Worm (Caenorhabditis elegans) whole organism, midembryonic: ENCODE measurements around the gene msp-33.
"Not testable (repeated sequence)": the region's sequence is repeated elsewhere in the genome, so short reads cannot be mapped to it uniquely, and the experiment has no call there.

Experiments used
- T22C8.4 ChIP-seq: fragments of 200-800 bp; sonication (Bioruptor generic); IDR thresholded peaks from 2 replicates; pipeline ENCODE4 v1.3.6; 2022; ENCODE audit warnings: missing genetic modification characterization, missing compliant biosample characterization
- cog-1 ChIP-seq: sonication (generic microtip); optimal IDR thresholded peaks from 2 replicates; lab custom pipeline; 2016; ENCODE audit warnings: missing genetic modification characterization, missing compliant biosample characterization
- flt-1 ChIP-seq: fragments of 200-800 bp; sonication (Bioruptor generic); IDR thresholded peaks from 2 replicates; pipeline ENCODE4 v1.3.6; 2022; ENCODE audit warnings: missing genetic modification characterization, missing compliant biosample characterization
- klf-2 ChIP-seq: fragments of 200-800 bp; sonication (Bioruptor generic); conservative IDR thresholded peaks from 2 replicates; pipeline ENCODE4 v1.3.6; 2022; ENCODE audit warnings: missing genetic modification reagents, missing genetic modification characterization, missing compliant biosample characterization
- med-1 ChIP-seq: sonication (generic microtip); optimal IDR thresholded peaks from 2 replicates; lab custom pipeline; 2017; ENCODE audit warnings: missing genetic modification characterization, mild to moderate bottlenecking, missing compliant biosample characterization, antibody characterized with exemption, missing genetic modification reagents; ENCODE audit not compliant: insufficient read depth
- ref-1 ChIP-seq: fragments of 200-800 bp; sonication (Bioruptor generic); conservative IDR thresholded peaks from 2 replicates; pipeline ENCODE4 v1.3.6; 2022; ENCODE audit warnings: missing genetic modification reagents, missing genetic modification characterization, missing compliant biosample characterization
- tab-1 ChIP-seq: fragments of 200-800 bp; sonication (Bioruptor generic); IDR thresholded peaks from 2 replicates; pipeline ENCODE4 v1.3.6; 2022; ENCODE audit warnings: missing genetic modification characterization, missing compliant biosample characterization
- ztf-23 ChIP-seq: fragments of 200-800 bp; sonication (Bioruptor generic); IDR thresholded peaks from 2 replicates; pipeline ENCODE4 v1.3.6; 2022; ENCODE audit warnings: missing genetic modification reagents, missing genetic modification characterization, missing compliant biosample characterization
- ztf-29 ChIP-seq: fragments of 200-800 bp; sonication (Bioruptor generic); IDR thresholded peaks from 2 replicates; pipeline ENCODE4 v1.3.6; 2022; ENCODE audit warnings: missing genetic modification reagents, missing genetic modification characterization, missing compliant biosample characterization

Gene msp-33

DNA sequence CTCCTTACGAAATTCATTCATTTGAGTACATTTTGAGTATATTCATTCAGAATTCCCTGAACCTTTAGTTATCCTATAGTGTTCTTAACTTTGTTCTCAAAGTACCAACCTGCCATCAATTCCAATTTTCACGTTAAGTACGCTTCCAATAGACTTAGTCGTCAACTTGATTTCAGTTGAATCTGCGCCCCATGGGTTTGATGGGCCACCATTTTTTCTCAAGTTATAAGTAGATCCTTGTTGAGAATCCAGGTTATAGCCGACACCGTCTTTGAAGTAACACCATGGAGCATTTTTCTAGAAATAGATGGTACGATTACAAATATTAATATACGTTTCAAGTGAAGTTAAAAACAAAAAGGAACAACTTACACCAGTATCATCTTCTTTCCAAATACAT, 32.2 kb upstream of the msp-33 start:
- TF ChIP-seq cog-1 (tag; lab: Kevin White, UChicago) (no peak), T22C8.4 (GFP tag; lab: Robert Waterston, UW) (no peak), ztf-23 (GFP tag; lab: Robert Waterston, UW) (no peak), med-1 (GFP tag; lab: Kevin White, UChicago) (no peak), ref-1 (GFP tag; lab: Robert Waterston, UW) (no peak), tab-1 (GFP tag; lab: Robert Waterston, UW) (no peak), flt-1 (GFP tag; lab: Robert Waterston, UW) (no peak), ztf-29 (GFP tag; lab: Robert Waterston, UW) (no peak), klf-2 (GFP tag; lab: Robert Waterston, UW) (no peak)

DNA sequence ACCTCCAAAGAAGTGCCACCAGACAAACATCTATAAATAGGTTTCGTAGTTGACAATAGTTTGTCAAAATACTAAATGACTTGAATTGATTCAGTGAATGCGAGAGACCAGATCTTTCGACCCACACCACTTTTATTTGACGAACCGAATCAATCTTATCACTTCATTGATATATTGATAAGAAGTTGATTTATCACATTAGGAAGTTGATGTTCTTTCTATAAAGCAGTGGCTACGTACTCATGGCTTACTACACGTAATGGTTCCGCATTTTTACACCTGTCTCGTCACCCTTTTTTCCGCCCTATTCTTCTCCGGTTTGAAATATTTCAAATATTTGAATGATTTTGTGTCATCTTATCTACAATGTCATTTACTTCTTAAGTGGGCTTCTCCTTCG, 28.1 kb upstream of the msp-33 start:
- no peak for TF ChIP-seq cog-1 (tag; lab: Kevin White, UChicago)
- TF ChIP-seq ztf-23 (GFP tag; lab: Robert Waterston, UW) = no peak
- no peak for TF ChIP-seq tab-1 (GFP tag; lab: Robert Waterston, UW)
- no peak for TF ChIP-seq T22C8.4 (GFP tag; lab: Robert Waterston, UW)
- TF ChIP-seq med-1 (GFP tag; lab: Kevin White, UChicago) = no peak
- no peak for TF ChIP-seq klf-2 (GFP tag; lab: Robert Waterston, UW)
- TF ChIP-seq ref-1 (GFP tag; lab: Robert Waterston, UW) = no peak
- no peak for TF ChIP-seq ztf-29 (GFP tag; lab: Robert Waterston, UW)
- no peak for TF ChIP-seq flt-1 (GFP tag; lab: Robert Waterston, UW)

DNA sequence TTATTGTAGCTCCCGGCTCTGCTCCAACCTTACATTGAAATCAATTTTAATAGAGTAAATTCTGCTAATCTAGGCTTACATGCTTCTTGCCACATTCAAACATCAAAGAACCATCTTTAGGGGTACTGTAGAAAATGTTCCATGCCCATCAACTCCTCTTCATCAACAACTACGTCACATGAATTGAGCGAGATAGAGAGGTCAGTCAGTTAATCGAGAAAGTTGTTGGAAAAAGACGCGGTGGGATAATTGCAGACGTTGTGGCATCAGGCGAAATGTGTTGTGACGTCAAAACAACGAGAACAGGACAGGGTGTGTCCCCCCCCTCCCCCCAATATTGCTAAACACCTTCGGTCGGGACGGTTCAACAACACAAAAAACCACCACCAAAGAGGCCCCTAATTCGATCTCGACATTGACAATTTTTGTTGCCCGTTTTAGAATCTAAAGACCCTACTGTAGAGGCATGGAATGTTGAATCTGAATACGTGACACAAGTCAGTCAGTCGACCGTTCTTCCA, 26.1 kb upstream of the msp-33 start:
- TF ChIP-seq ztf-29 (GFP tag; lab: Robert Waterston, UW) = no peak
- TF ChIP-seq T22C8.4 (GFP tag; lab: Robert Waterston, UW) = no peak
- TF ChIP-seq klf-2 (GFP tag; lab: Robert Waterston, UW) = no peak
- no peak for TF ChIP-seq cog-1 (tag; lab: Kevin White, UChicago)
- TF ChIP-seq tab-1 (GFP tag; lab: Robert Waterston, UW) = no peak
- no peak for TF ChIP-seq ref-1 (GFP tag; lab: Robert Waterston, UW)
- no peak for TF ChIP-seq ztf-23 (GFP tag; lab: Robert Waterston, UW)
- no peak for TF ChIP-seq med-1 (GFP tag; lab: Kevin White, UChicago)
- TF ChIP-seq flt-1 (GFP tag; lab: Robert Waterston, UW) = no peak

DNA sequence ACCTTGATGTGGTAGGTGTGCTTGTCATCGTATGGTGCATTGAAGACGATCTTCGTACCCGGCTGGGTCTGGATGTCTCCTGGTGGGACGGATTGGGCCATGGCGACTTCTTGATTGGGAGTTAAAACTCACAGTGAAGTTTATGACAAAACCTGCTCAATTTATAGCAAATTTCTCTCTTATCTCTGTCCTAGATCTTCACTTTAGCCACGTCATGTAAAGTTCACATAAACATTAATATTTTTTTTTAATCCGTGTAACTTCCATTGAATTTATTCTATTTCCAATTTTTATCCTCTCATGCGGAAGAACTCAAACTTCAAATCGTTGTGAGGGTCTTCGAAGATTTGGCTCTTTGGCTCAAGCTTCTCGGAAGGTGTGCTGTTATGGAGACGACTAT, 24.0 kb upstream of the msp-33 start, which contains the start of gene msp-31:
Gene msp-31, minus strand, starts transcription at position 101 of the 400 bp plus-strand sequence.
- TF ChIP-seq cog-1 (tag; lab: Kevin White, UChicago); T22C8.4 (GFP tag; lab: Robert Waterston, UW); ztf-23 (GFP tag; lab: Robert Waterston, UW): not testable (repeated sequence)

DNA sequence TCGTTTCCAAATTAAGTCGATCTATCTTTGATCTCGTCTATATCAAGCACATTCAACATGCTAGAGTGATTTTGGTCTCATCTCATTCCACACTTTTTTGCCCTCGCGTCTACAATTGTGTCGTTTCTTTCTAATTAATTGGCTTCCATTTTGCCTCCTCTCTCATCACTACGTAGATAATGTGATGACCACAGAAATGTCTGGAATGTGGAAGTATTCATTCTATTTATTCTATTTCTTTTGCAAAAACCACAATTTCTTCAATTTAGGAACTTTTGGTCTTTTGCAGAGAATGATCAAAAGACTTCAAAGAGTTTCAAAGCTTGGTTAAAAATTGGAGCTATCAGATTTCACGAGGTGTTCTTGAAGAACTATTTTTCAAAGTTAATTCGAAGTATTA, 23.1 kb upstream of the msp-33 start:
- TF ChIP-seq flt-1 (GFP tag; lab: Robert Waterston, UW) (no peak), ztf-29 (GFP tag; lab: Robert Waterston, UW) (no peak), cog-1 (tag; lab: Kevin White, UChicago) (no peak), ref-1 (GFP tag; lab: Robert Waterston, UW) (no peak), klf-2 (GFP tag; lab: Robert Waterston, UW) (no peak), tab-1 (GFP tag; lab: Robert Waterston, UW) (no peak)

DNA sequence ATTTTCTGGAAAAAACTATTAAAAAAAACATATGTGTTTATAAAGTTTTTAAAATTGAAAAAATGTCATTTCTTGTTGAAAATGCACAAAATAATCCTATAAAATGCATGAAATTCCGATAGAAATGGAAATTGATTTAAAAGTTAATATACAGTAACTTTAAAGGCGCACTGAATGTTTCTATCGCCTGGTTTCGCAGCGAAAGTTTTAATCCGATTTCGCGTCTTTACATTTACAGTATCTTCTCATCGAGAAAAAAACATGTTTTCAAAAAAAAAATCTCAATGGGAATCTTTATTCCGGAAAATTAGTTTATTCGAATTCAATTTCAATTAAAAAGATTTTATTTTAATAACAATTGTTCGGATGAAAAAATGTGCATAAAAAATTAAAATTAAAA, 21.7 kb upstream of the msp-33 start, which contains the start of gene R05F9.11:
Gene R05F9.11, minus strand, starts transcription at position 5 of the 400 bp plus-strand sequence.
- TF ChIP-seq ztf-29 (GFP tag; lab: Robert Waterston, UW) (no peak), flt-1 (GFP tag; lab: Robert Waterston, UW) (no peak), tab-1 (GFP tag; lab: Robert Waterston, UW) (no peak), med-1 (GFP tag; lab: Kevin White, UChicago) (no peak), ztf-23 (GFP tag; lab: Robert Waterston, UW) (no peak), ref-1 (GFP tag; lab: Robert Waterston, UW) (no peak), cog-1 (tag; lab: Kevin White, UChicago) (no peak), klf-2 (GFP tag; lab: Robert Waterston, UW) (no peak), T22C8.4 (GFP tag; lab: Robert Waterston, UW) (no peak)

DNA sequence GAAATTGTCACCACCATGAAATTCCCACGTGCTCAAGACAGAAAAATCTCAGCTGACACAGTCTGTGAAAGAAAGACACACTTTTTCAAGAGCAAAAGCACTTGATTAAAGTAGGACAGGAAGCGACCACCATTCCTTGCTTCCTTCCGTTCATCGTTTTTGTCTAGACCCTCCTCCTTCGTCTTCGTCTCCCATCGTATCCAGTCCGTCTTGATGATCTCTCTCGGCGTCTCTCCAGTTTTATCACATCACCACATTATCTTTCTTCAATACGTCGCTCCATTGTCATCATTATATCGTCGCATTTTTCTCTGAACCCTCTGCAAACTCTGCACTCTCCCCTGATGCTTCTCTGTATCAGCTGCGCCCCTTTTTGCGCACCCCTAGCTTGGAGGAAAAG, 15.7 kb upstream of the msp-33 start:
- no peak for TF ChIP-seq ref-1 (GFP tag; lab: Robert Waterston, UW)
- no peak for TF ChIP-seq ztf-29 (GFP tag; lab: Robert Waterston, UW)
- no peak for TF ChIP-seq med-1 (GFP tag; lab: Kevin White, UChicago)
- TF ChIP-seq klf-2 (GFP tag; lab: Robert Waterston, UW) = no peak
- TF ChIP-seq flt-1 (GFP tag; lab: Robert Waterston, UW) = no peak
- no peak for TF ChIP-seq tab-1 (GFP tag; lab: Robert Waterston, UW)
- TF ChIP-seq T22C8.4 (GFP tag; lab: Robert Waterston, UW) = no peak
- TF ChIP-seq cog-1 (tag; lab: Kevin White, UChicago) = no peak
- TF ChIP-seq ztf-23 (GFP tag; lab: Robert Waterston, UW) = no peak

DNA sequence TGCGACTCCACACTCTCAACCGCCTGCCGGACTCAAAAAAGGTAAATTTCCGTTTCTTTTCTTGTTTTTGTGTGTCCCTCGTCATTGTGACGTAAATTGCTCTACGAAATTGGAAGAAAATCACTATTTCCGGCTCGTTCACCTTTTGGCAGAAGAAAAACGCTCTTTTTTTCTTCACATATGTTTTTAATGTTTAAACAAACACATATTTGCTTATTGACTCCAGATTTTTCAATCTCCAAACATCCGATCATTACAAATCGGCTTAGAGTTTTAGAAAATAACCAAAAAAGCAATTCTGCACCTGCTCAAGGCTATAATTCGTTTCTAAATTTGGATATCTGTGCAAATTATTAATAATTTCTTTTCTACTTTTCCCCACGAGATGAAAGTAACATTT, 13.4 kb upstream of the msp-33 start:
- TF ChIP-seq flt-1 (GFP tag; lab: Robert Waterston, UW) (no peak), ztf-29 (GFP tag; lab: Robert Waterston, UW) (no peak), tab-1 (GFP tag; lab: Robert Waterston, UW) (no peak), T22C8.4 (GFP tag; lab: Robert Waterston, UW) (no peak), ref-1 (GFP tag; lab: Robert Waterston, UW) (no peak), klf-2 (GFP tag; lab: Robert Waterston, UW) (no peak), med-1 (GFP tag; lab: Kevin White, UChicago) (no peak), ztf-23 (GFP tag; lab: Robert Waterston, UW) (no peak), cog-1 (tag; lab: Kevin White, UChicago) (no peak)

DNA sequence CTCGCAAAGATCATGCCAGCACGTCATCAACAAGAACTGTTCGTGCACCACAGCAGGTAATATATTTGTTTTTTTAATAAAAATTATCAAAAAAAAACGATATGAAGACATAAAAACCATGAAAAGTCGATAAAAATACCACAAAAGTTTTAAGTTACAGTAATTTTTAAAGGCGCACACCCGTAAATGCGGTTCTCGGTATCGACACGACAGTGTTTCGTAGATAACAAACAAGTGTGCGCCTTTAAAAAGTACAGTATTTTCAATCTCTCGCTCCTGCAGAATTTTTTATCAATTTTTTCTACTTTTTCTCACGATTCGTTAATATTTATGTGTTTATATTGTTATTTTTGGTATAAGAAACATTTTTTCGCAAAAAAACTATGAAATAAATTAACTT, 12.8 kb upstream of the msp-33 start:
- no peak for TF ChIP-seq ztf-29 (GFP tag; lab: Robert Waterston, UW)
- TF ChIP-seq tab-1 (GFP tag; lab: Robert Waterston, UW) = no peak
